Fruit fly (Drosophila melanogaster) whole organism, wandering third instar larva: Measurements from ENCODE around the gene CG7992.

Experiments used
- Hnf4 ChIP-seq: fragments of 200-800 bp; sonication (Bioruptor generic); optimal IDR thresholded peaks from 2 replicates; lab custom pipeline; 2016; ENCODE audit warnings: missing biosample characterization, mild to moderate bottlenecking, missing genetic modification characterization
- Hr78 ChIP-seq: fragments of >200 bp; optimal IDR thresholded peaks from 2 replicates; lab custom pipeline; 2017; ENCODE audit warnings: missing biosample characterization, missing genetic modification characterization
- Hr83 ChIP-seq: fragments of 200-300 bp; sonication (Bioruptor generic); optimal IDR thresholded peaks from 2 replicates; lab custom pipeline; 2016; ENCODE audit warnings: missing biosample characterization, mild to moderate bottlenecking, missing genetic modification characterization, moderate library complexity; ENCODE audit not compliant: poor library complexity, severe bottlenecking
- Jra ChIP-seq: sonication (Bioruptor generic); optimal IDR thresholded peaks from 2 replicates; lab custom pipeline; 2016; ENCODE audit warnings: missing biosample characterization, missing genetic modification characterization
- Myc ChIP-seq: fragments of >200 bp; optimal IDR thresholded peaks from 2 replicates; lab custom pipeline; 2017
- OdsH ChIP-seq: fragments of 200-800 bp; sonication (Bioruptor generic); optimal IDR thresholded peaks from 2 replicates; lab custom pipeline; 2016; ENCODE audit warnings: missing biosample characterization, mild to moderate bottlenecking, missing genetic modification characterization
- Sp1 ChIP-seq: fragments of 200-800 bp; sonication (Bioruptor generic); optimal IDR thresholded peaks from 3 replicates; lab custom pipeline; 2019; ENCODE audit warnings: missing biosample characterization, mild to moderate bottlenecking, missing genetic modification characterization, moderate library complexity
- dsf ChIP-seq: sonication (Bioruptor generic); optimal IDR thresholded peaks from 2 replicates; lab custom pipeline; 2016; ENCODE audit warnings: missing biosample characterization, missing genetic modification characterization, borderline replicate concordance
- h ChIP-seq: fragments of 200-800 bp; sonication (Bioruptor generic); optimal IDR thresholded peaks from 3 replicates; lab custom pipeline; 2016; ENCODE audit warnings: missing biosample characterization, mild to moderate bottlenecking, missing genetic modification characterization
- jim ChIP-seq: fragments of 175-275, 200-325 bp; sonication (Bioruptor generic); optimal IDR thresholded peaks from 2 replicates; lab custom pipeline; 2016; ENCODE audit warnings: missing biosample characterization, mild to moderate bottlenecking, missing genetic modification characterization
- lola ChIP-seq: fragments of >200 bp; optimal IDR thresholded peaks from 2 replicates; lab custom pipeline; 2017; ENCODE audit warnings: missing biosample characterization, missing genetic modification characterization
- sv ChIP-seq: fragments of 200-800 bp; sonication (Bioruptor generic); optimal IDR thresholded peaks from 3 replicates; lab custom pipeline; 2016; ENCODE audit warnings: missing biosample characterization, missing genetic modification characterization
- usp ChIP-seq: fragments of >200 bp; optimal IDR thresholded peaks from 2 replicates; lab custom pipeline; 2017; ENCODE audit warnings: missing biosample characterization, missing genetic modification characterization

DNA sequence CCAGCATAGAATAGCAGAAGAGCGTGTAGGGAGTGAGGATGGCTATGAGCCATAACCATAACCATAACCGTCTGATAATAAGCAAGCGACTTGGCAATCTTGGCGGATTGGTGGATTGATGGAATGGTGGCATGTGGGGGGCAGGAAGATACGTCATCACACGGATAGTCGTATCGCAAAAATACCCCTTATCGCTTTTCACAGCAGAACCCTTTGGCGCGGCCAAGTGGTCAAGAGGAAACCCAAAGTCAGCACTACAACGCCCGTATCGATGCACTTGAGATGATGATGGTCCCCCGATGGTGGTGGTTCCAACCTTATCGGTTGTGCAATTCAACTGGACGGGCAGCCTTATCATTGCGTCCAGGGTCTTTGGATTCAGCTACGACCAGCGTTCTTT, 38.4 kb upstream of the CG7992 start:
- TF ChIP-seq dsf (GFP tag; lab: Kevin White, UChicago), result no peak
- TF ChIP-seq Hnf4, result no peak
- TF ChIP-seq Jra, result no peak
- no peak for TF ChIP-seq usp
- TF ChIP-seq lola (GFP tag; lab: Kevin White, UChicago), result no peak
- no peak for TF ChIP-seq Hr78 (GFP tag; lab: Kevin White, UChicago)
- TF ChIP-seq sv (GFP tag; lab: Kevin White, UChicago), result no peak
- no peak for TF ChIP-seq Sp1 (GFP tag; lab: Kevin White, UChicago)
- TF ChIP-seq Myc (lab: Kevin White, UChicago), result no peak
- TF ChIP-seq jim (GFP tag; lab: Kevin White, UChicago), result no peak
- no peak for TF ChIP-seq Hr83 (GFP tag; lab: Kevin White, UChicago)
- no peak for TF ChIP-seq h
- no peak for TF ChIP-seq OdsH (GFP tag; lab: Kevin White, UChicago)
